Fruit fly (Drosophila melanogaster) whole organism, pupa: ENCODE measurements around the gene CG14968.
A peak's percentile ranks its signal among the peaks of the same experiment; 100 is the strongest.

Experiments
- CG10348 ChIP-seq: fragments of 200-800 bp; sonication (Bioruptor generic); IDR thresholded peaks from 2 replicates; pipeline ENCODE4 v1.3.6; 2022; ENCODE audit warnings: missing biosample characterization, missing genetic modification characterization
- CG12605 ChIP-seq: fragments of 200-800 bp; sonication (Bioruptor generic); IDR thresholded peaks from 2 replicates; pipeline ENCODE4 v1.3.6; 2022; ENCODE audit warnings: missing biosample characterization, missing genetic modification characterization
- CG13204 ChIP-seq: fragments of 200-800 bp; sonication (Bioruptor generic); optimal IDR thresholded peaks from 2 replicates; lab custom pipeline; 2018; ENCODE audit warnings: missing biosample characterization, mild to moderate bottlenecking, missing genetic modification characterization, moderate library complexity
- CG14655 ChIP-seq: fragments of 200-800 bp; sonication (Bioruptor generic); optimal IDR thresholded peaks from 3 replicates; lab custom pipeline; 2017; ENCODE audit warnings: mild to moderate bottlenecking, missing biosample characterization, missing genetic modification reagents, missing genetic modification characterization
- CG15710 ChIP-seq: fragments of 200-800 bp; sonication (Bioruptor generic); optimal IDR thresholded peaks from 2 replicates; lab custom pipeline; 2018; ENCODE audit warnings: missing biosample characterization, mild to moderate bottlenecking, missing genetic modification characterization, moderate library complexity
- CG17806 ChIP-seq: fragments of 200-800 bp; sonication (Bioruptor generic); optimal IDR thresholded peaks from 2 replicates; lab custom pipeline; 2018; ENCODE audit warnings: missing biosample characterization, mild to moderate bottlenecking, missing genetic modification characterization, moderate library complexity
- CG34367 ChIP-seq: fragments of 200-800 bp; sonication (Bioruptor generic); optimal IDR thresholded peaks from 2 replicates; lab custom pipeline; 2018; ENCODE audit warnings: missing biosample characterization, mild to moderate bottlenecking, missing genetic modification characterization
- CG4496 ChIP-seq: fragments of 200-800 bp; sonication (Bioruptor generic); IDR thresholded peaks from 3 replicates; pipeline ENCODE4 v1.3.6; 2022; ENCODE audit warnings: missing biosample characterization, missing genetic modification characterization
- CG8159 ChIP-seq: fragments of 200-800 bp; sonication (Bioruptor generic); optimal IDR thresholded peaks from 3 replicates; lab custom pipeline; 2018; ENCODE audit warnings: missing biosample characterization, mild to moderate bottlenecking, missing genetic modification characterization, moderate library complexity
- CG8301 ChIP-seq: fragments of 200-800 bp; sonication (Bioruptor generic); optimal IDR thresholded peaks from 2 replicates; lab custom pipeline; 2018; ENCODE audit warnings: missing biosample characterization, mild to moderate bottlenecking, missing genetic modification characterization
- CG9948 ChIP-seq: fragments of 200-800 bp; sonication (Bioruptor generic); optimal IDR thresholded peaks from 2 replicates; lab custom pipeline; 2018; ENCODE audit warnings: missing biosample characterization, mild to moderate bottlenecking, missing genetic modification characterization, moderate library complexity
- D1 ChIP-seq: fragments of 200-800 bp; sonication (Bioruptor generic); optimal IDR thresholded peaks from 2 replicates; lab custom pipeline; 2018; ENCODE audit warnings: missing biosample characterization, mild to moderate bottlenecking, missing genetic modification characterization, moderate library complexity
- EcR ChIP-seq: fragments of 200-800 bp; sonication (Bioruptor generic); optimal IDR thresholded peaks from 3 replicates; lab custom pipeline; 2019; ENCODE audit warnings: missing biosample characterization, missing genetic modification characterization, mild to moderate bottlenecking, moderate library complexity, missing genetic modification reagents
- Ets98B ChIP-seq: fragments of 200-800 bp; sonication (Bioruptor generic); IDR thresholded peaks from 2 replicates; pipeline ENCODE4 v1.3.6; 2022; ENCODE audit warnings: missing biosample characterization, missing genetic modification characterization
- Pif1A ChIP-seq: fragments of 200-800 bp; sonication (Bioruptor generic); optimal IDR thresholded peaks from 3 replicates; lab custom pipeline; 2016; ENCODE audit warnings: missing biosample characterization, missing genetic modification characterization
- Pif1B ChIP-seq: fragments of 200-800 bp; sonication (Bioruptor generic); optimal IDR thresholded peaks from 3 replicates; lab custom pipeline; 2016; ENCODE audit warnings: missing biosample characterization, missing genetic modification characterization
- fd96Ca ChIP-seq: fragments of 200-800 bp; sonication (Bioruptor generic); IDR thresholded peaks from 3 replicates; pipeline ENCODE4 v1.3.6; 2022; ENCODE audit warnings: missing biosample characterization, missing genetic modification characterization
- gl ChIP-seq: fragments of 200-800 bp; sonication (Bioruptor generic); optimal IDR thresholded peaks from 2 replicates; lab custom pipeline; 2018; ENCODE audit warnings: missing biosample characterization, mild to moderate bottlenecking, missing genetic modification characterization
- rn ChIP-seq: fragments of 200-800 bp; sonication (Bioruptor generic); IDR thresholded peaks from 2 replicates; pipeline ENCODE4 v1.3.6; 2022; ENCODE audit warnings: missing biosample characterization, missing genetic modification characterization

The CG14968 gene

dm6 chr3L:3288414-3288813 is 14.5 kb downstream of the CG14968 start:
- no peak for TF ChIP-seq CG17806 (tag; lab: Kevin White, UChicago)
- TF ChIP-seq D1 (tag; lab: Kevin White, UChicago): peak; percentile 37
- no peak for TF ChIP-seq CG9948
- no peak for TF ChIP-seq CG34367 (tag; lab: Kevin White, UChicago)

- TF ChIP-seq CG8301 (tag; lab: Kevin White, UChicago) (peak; percentile 25), CG14655 (GFP tag; lab: Kevin White, UChicago) (peak; percentile 57), CG10348 (no peak), CG17806 (tag; lab: Kevin White, UChicago) (no peak), Ets98B (0 out of 2 replicates have a peak, but pooled peaks have one; percentile 34)
These were observed 18.0 kb downstream of the CG14968 start for dm6 chr3L:3284900-3285299.

- TF ChIP-seq CG8301 (tag; lab: Kevin White, UChicago) (peak; percentile 15), fd96Ca (no peak)
These were observed 19.6 kb downstream of the CG14968 start for dm6 chr3L:3283264-3283663.

dm6 chr3L:3279930-3280329 is 23.0 kb downstream of the CG14968 start, which contains the start of gene CG12017:
TSS of gene CG12017 (plus strand) at chr3L:3280239.
- TF ChIP-seq CG15710 (tag; lab: Kevin White, UChicago): no peak

- TF ChIP-seq fd96Ca (no peak), EcR (GFP tag; lab: Kevin White, UChicago) (peak; percentile 10), CG9948 (no peak), D1 (tag; lab: Kevin White, UChicago) (peak; percentile 53)
These were observed 26.0 kb downstream of the CG14968 start for dm6 chr3L:3276930-3277329.

dm6 chr3L:3274463-3275177 is 28.3 kb downstream of the CG14968 start:
- TF ChIP-seq CG8159 (tag; lab: Kevin White, UChicago): peak; percentile 34
- TF ChIP-seq CG17806 (tag; lab: Kevin White, UChicago): peak; percentile 4
- TF ChIP-seq CG9948: peak; percentile 7
- peak; percentile 8 for TF ChIP-seq CG14655 (GFP tag; lab: Kevin White, UChicago)
- no peak for TF ChIP-seq CG13204 (GFP tag; lab: Kevin White, UChicago)

- TF ChIP-seq CG4496 (0 out of 3 replicates have a peak, but pooled peaks have one; percentile 22), Ets98B (no peak), Pif1A (GFP tag; lab: Kevin White, UChicago) (no peak), rn (GFP tag; lab: Robert Waterston, UW) (no peak), CG17806 (tag; lab: Kevin White, UChicago) (no peak), CG8159 (tag; lab: Kevin White, UChicago) (no peak), Pif1B (GFP tag; lab: Kevin White, UChicago) (no peak)
- TF ChIP-seq, all 21 proteins: peak for 1
These were observed 32.2 kb downstream of the CG14968 start, which contains the start of gene CG14960 for dm6 chr3L:3270736-3271135. TSS of gene CG14960 (plus strand) at chr3L:3271036.

- no peak for TF ChIP-seq CG13204 (GFP tag; lab: Kevin White, UChicago)
- no peak for TF ChIP-seq CG8301 (tag; lab: Kevin White, UChicago)
- no peak for TF ChIP-seq gl (tag; lab: Kevin White, UChicago)
- TF ChIP-seq CG34367 (tag; lab: Kevin White, UChicago): no peak
- TF ChIP-seq CG8159 (tag; lab: Kevin White, UChicago): no peak
- TF ChIP-seq Pif1B (GFP tag; lab: Kevin White, UChicago): no peak
- no peak for TF ChIP-seq EcR (GFP tag; lab: Kevin White, UChicago)
- no peak for TF ChIP-seq CG12605 (GFP tag; lab: Robert Waterston, UW)
- no peak for TF ChIP-seq CG15710 (tag; lab: Kevin White, UChicago)
- no peak for TF ChIP-seq CG4496
- TF ChIP-seq CG14655 (GFP tag; lab: Kevin White, UChicago): no peak
- TF ChIP-seq fd96Ca: no peak
- no peak for TF ChIP-seq Pif1A (GFP tag; lab: Kevin White, UChicago)
- TF ChIP-seq CG10348: no peak
- TF ChIP-seq CG9948: no peak
- no peak for TF ChIP-seq D1 (tag; lab: Kevin White, UChicago)
- TF ChIP-seq CG17806 (tag; lab: Kevin White, UChicago): no peak
These were observed 34.8 kb downstream of the CG14968 start, which contains the start of gene CG34265 for dm6 chr3L:3268161-3268560. TSS of gene CG34265 (plus strand) at chr3L:3268461.
